Fruit fly (Drosophila melanogaster) whole organism, embryonic: ENCODE results near the gene CG34288.

Experiments
- CG11093 ChIP-seq: fragments of 200-800 bp; sonication (Bioruptor generic); IDR thresholded peaks from 3 replicates; pipeline ENCODE4 v1.3.6; 2022; ENCODE audit warnings: missing biosample characterization, missing genetic modification characterization
- CG11398 ChIP-seq: fragments of 200-800 bp; sonication (Bioruptor generic); optimal IDR thresholded peaks from 2 replicates; lab custom pipeline; 2016; ENCODE audit warnings: missing biosample characterization, missing genetic modification characterization
- CG13775 ChIP-seq: fragments of 200-800 bp; sonication (Bioruptor generic); optimal IDR thresholded peaks from 3 replicates; lab custom pipeline; 2017; ENCODE audit warnings: missing biosample characterization, mild to moderate bottlenecking, missing genetic modification characterization
- CG15601 ChIP-seq: fragments of 200-800 bp; sonication (Bioruptor generic); optimal IDR thresholded peaks from 3 replicates; lab custom pipeline; 2019; ENCODE audit warnings: missing biosample characterization, mild to moderate bottlenecking, missing genetic modification characterization, moderate library complexity
- CG1647 ChIP-seq: fragments of 200-800 bp; sonication (Bioruptor generic); optimal IDR thresholded peaks from 3 replicates; lab custom pipeline; 2016; ENCODE audit warnings: missing biosample characterization, missing genetic modification characterization
- CG17568 ChIP-seq: fragments of 200-800 bp; sonication (Bioruptor generic); optimal IDR thresholded peaks from 2 replicates; lab custom pipeline; 2018; ENCODE audit warnings: missing biosample characterization, mild to moderate bottlenecking, missing genetic modification characterization, moderate library complexity
- CG3065 ChIP-seq: fragments of 200-800 bp; sonication (Bioruptor generic); optimal IDR thresholded peaks from 2 replicates; lab custom pipeline; 2016; ENCODE audit warnings: missing biosample characterization, missing genetic modification characterization
- CG3995 ChIP-seq: fragments of 200-800 bp; sonication (Bioruptor generic); optimal IDR thresholded peaks from 3 replicates; lab custom pipeline; 2016; ENCODE audit warnings: missing biosample characterization, missing genetic modification characterization
- CG6654 ChIP-seq: fragments of 200-800 bp; sonication (Bioruptor generic); optimal IDR thresholded peaks from 2 replicates; lab custom pipeline; 2017; ENCODE audit warnings: missing biosample characterization, mild to moderate bottlenecking, missing genetic modification characterization
- CG6683 ChIP-seq: fragments of 200-800 bp; sonication (Bioruptor generic); optimal IDR thresholded peaks from 2 replicates; lab custom pipeline; 2017; ENCODE audit warnings: missing biosample characterization, mild to moderate bottlenecking, missing genetic modification characterization, missing genetic modification reagents
- CG9609 ChIP-seq: fragments of 200-800 bp; sonication (Bioruptor generic); optimal IDR thresholded peaks from 3 replicates; lab custom pipeline; 2016; ENCODE audit warnings: missing biosample characterization, missing genetic modification characterization
- CG9817 ChIP-seq: fragments of 200-800 bp; sonication (Bioruptor generic); optimal IDR thresholded peaks from 2 replicates; lab custom pipeline; 2018; ENCODE audit warnings: missing biosample characterization, mild to moderate bottlenecking, missing genetic modification characterization, moderate library complexity
- D19B ChIP-seq: fragments of 200-800 bp; sonication (Bioruptor generic); optimal IDR thresholded peaks from 2 replicates; lab custom pipeline; 2017; ENCODE audit warnings: missing biosample characterization, mild to moderate bottlenecking, missing genetic modification characterization
- E2f1 ChIP-seq: fragments of 200-800 bp; sonication (Bioruptor generic); IDR thresholded peaks from 2 replicates; pipeline ENCODE4 v1.3.6; 2022; ENCODE audit warnings: missing biosample characterization, missing genetic modification characterization
- HLH4C ChIP-seq: fragments of 200-800 bp; sonication (Bioruptor generic); IDR thresholded peaks from 3 replicates; pipeline ENCODE4 v1.3.6; 2022; ENCODE audit warnings: missing biosample characterization, missing genetic modification characterization; ENCODE audit not compliant: partially characterized antibody
- Lhr ChIP-seq: fragments of 200-800 bp; sonication (Bioruptor generic); optimal IDR thresholded peaks from 3 replicates; lab custom pipeline; 2017; ENCODE audit warnings: mild to moderate bottlenecking, missing biosample characterization, missing genetic modification reagents, missing genetic modification characterization
- Lpt ChIP-seq: fragments of >200 bp; optimal IDR thresholded peaks from 2 replicates; lab custom pipeline; 2018; ENCODE audit warnings: missing biosample characterization, missing genetic modification characterization
- MTF-1 ChIP-seq: fragments of 200-800 bp; sonication (Bioruptor generic); optimal IDR thresholded peaks from 2 replicates; lab custom pipeline; 2018; ENCODE audit warnings: missing biosample characterization, mild to moderate bottlenecking, missing genetic modification characterization, borderline replicate concordance
- Nf-YC ChIP-seq: fragments of 200-800 bp; optimal IDR thresholded peaks from 3 replicates; lab custom pipeline; 2019; ENCODE audit warnings: missing biosample characterization, mild to moderate bottlenecking, missing genetic modification characterization, moderate library complexity
- Sry-δ ChIP-seq: fragments of 200-800 bp; sonication (Bioruptor generic); optimal IDR thresholded peaks from 2 replicates; lab custom pipeline; 2016; ENCODE audit warnings: missing biosample characterization, missing genetic modification characterization
- YL-1 ChIP-seq: fragments of 200-800 bp; sonication (Bioruptor generic); optimal IDR thresholded peaks from 3 replicates; lab custom pipeline; 2017; ENCODE audit warnings: missing biosample characterization, mild to moderate bottlenecking, missing genetic modification characterization
- aop ChIP-seq: fragments of 200-800 bp; sonication (Bioruptor generic); IDR thresholded peaks from 2 replicates; pipeline ENCODE4 v1.3.6; 2022; ENCODE audit warnings: missing biosample characterization, missing genetic modification characterization
- bbx ChIP-seq: fragments of 200-800 bp; sonication (Bioruptor generic); IDR thresholded peaks from 2 replicates; pipeline ENCODE4 v1.3.6; 2022; ENCODE audit warnings: missing biosample characterization, missing genetic modification characterization; ENCODE audit not compliant: partially characterized antibody
- btn ChIP-seq: fragments of 200-800 bp; sonication (Bioruptor generic); optimal IDR thresholded peaks from 2 replicates; lab custom pipeline; 2016; ENCODE audit warnings: missing biosample characterization, missing genetic modification characterization
- cato ChIP-seq: fragments of 200-800 bp; sonication (Bioruptor generic); optimal IDR thresholded peaks from 2 replicates; lab custom pipeline; 2016; ENCODE audit warnings: missing biosample characterization, missing genetic modification characterization, borderline replicate concordance
- dan ChIP-seq: fragments of 200-800 bp; sonication (Bioruptor generic); IDR thresholded peaks from 2 replicates; pipeline ENCODE4 v1.3.6; 2022; ENCODE audit warnings: missing biosample characterization, missing genetic modification characterization
- dpn ChIP-seq, 2 experiments: fragments of 200-800 bp; sonication (Bioruptor generic); optimal IDR thresholded peaks; 3 replicates each; lab custom pipeline; 2016; ENCODE audit warnings: missing biosample characterization in 2 of 2, missing genetic modification characterization in 2 of 2
- ewg ChIP-seq: fragments of 200-800 bp; sonication (Bioruptor generic); optimal IDR thresholded peaks from 3 replicates; lab custom pipeline; 2017; ENCODE audit warnings: mild to moderate bottlenecking, missing biosample characterization, missing genetic modification reagents, missing genetic modification characterization
- fu2 ChIP-seq: fragments of 200-800 bp; sonication (Bioruptor generic); optimal IDR thresholded peaks from 2 replicates; lab custom pipeline; 2016; ENCODE audit warnings: missing biosample characterization, missing genetic modification characterization
- jumu ChIP-seq: fragments of 200-800 bp; sonication (Bioruptor generic); optimal IDR thresholded peaks from 3 replicates; lab custom pipeline; 2016; ENCODE audit warnings: missing biosample characterization, missing genetic modification characterization
- ken ChIP-seq: fragments of 200-800 bp; sonication (Bioruptor generic); IDR thresholded peaks from 3 replicates; pipeline ENCODE4 v1.3.6; 2022; ENCODE audit warnings: missing biosample characterization, missing genetic modification characterization
- lilli ChIP-seq: fragments of 200-800 bp; sonication (Bioruptor generic); optimal IDR thresholded peaks from 3 replicates; lab custom pipeline; 2016; ENCODE audit warnings: missing biosample characterization, missing genetic modification characterization
- mld ChIP-seq: fragments of 200-800 bp; sonication (Bioruptor generic); IDR thresholded peaks from 3 replicates; pipeline ENCODE4 v1.3.6; 2022; ENCODE audit warnings: missing biosample characterization, missing genetic modification characterization; ENCODE audit not compliant: partially characterized antibody
- nerfin-2 ChIP-seq: fragments of 200-800 bp; sonication (Bioruptor generic); IDR thresholded peaks from 2 replicates; pipeline ENCODE4 v1.3.6; 2022; ENCODE audit warnings: missing biosample characterization, missing genetic modification characterization; ENCODE audit not compliant: partially characterized antibody
- nmo ChIP-seq: fragments of 200-800 bp; sonication (Bioruptor generic); optimal IDR thresholded peaks from 2 replicates; lab custom pipeline; 2018; ENCODE audit warnings: missing biosample characterization, mild to moderate bottlenecking, missing genetic modification characterization, moderate library complexity
- odd ChIP-seq: fragments of 200-800 bp; sonication (Bioruptor generic); optimal IDR thresholded peaks from 2 replicates; lab custom pipeline; 2017; ENCODE audit warnings: missing biosample characterization, mild to moderate bottlenecking, missing genetic modification characterization
- org-1 ChIP-seq: fragments of 200-800 bp; sonication (Bioruptor generic); optimal IDR thresholded peaks from 2 replicates; lab custom pipeline; 2017; ENCODE audit warnings: missing biosample characterization, missing genetic modification characterization
- pnt ChIP-seq: fragments of 200-800 bp; sonication (Bioruptor generic); optimal IDR thresholded peaks from 3 replicates; lab custom pipeline; 2016; ENCODE audit warnings: missing biosample characterization, missing genetic modification characterization
- schlank ChIP-seq: fragments of 200-800 bp; sonication (Bioruptor generic); optimal IDR thresholded peaks from 2 replicates; lab custom pipeline; 2018; ENCODE audit warnings: missing biosample characterization, mild to moderate bottlenecking, missing genetic modification characterization
- scrt ChIP-seq: fragments of 200-800 bp; sonication (Bioruptor generic); optimal IDR thresholded peaks from 2 replicates; lab custom pipeline; 2018; ENCODE audit warnings: missing biosample characterization, mild to moderate bottlenecking, missing genetic modification characterization, moderate library complexity
- seq ChIP-seq: fragments of 200-800 bp; sonication (Bioruptor generic); IDR thresholded peaks from 2 replicates; pipeline ENCODE4 v1.3.6; 2022; ENCODE audit warnings: missing biosample characterization, missing genetic modification characterization
- sima ChIP-seq: fragments of 200-800 bp; sonication (Bioruptor generic); optimal IDR thresholded peaks from 2 replicates; lab custom pipeline; 2016; ENCODE audit warnings: missing biosample characterization, missing genetic modification characterization
- slou ChIP-seq: fragments of 200-800 bp; sonication (Bioruptor generic); optimal IDR thresholded peaks from 3 replicates; lab custom pipeline; 2016; ENCODE audit warnings: missing biosample characterization, missing genetic modification characterization
- stwl ChIP-seq: fragments of 200-800 bp; sonication (Bioruptor generic); optimal IDR thresholded peaks from 3 replicates; lab custom pipeline; 2018; ENCODE audit warnings: missing biosample characterization, mild to moderate bottlenecking, missing genetic modification characterization, moderate library complexity
- tup ChIP-seq: fragments of 200-800 bp; sonication (Bioruptor generic); optimal IDR thresholded peaks from 2 replicates; lab custom pipeline; 2016; ENCODE audit warnings: missing biosample characterization, mild to moderate bottlenecking, missing genetic modification characterization, moderate library complexity
- twi ChIP-seq: fragments of 200-800 bp; optimal IDR thresholded peaks from 2 replicates; lab custom pipeline; 2019; ENCODE audit warnings: missing biosample characterization, mild to moderate bottlenecking, missing genetic modification characterization, moderate library complexity
- unc-4 ChIP-seq: fragments of 200-800 bp; sonication (Bioruptor generic); IDR thresholded peaks from 2 replicates; pipeline ENCODE4 v1.3.6; 2022; ENCODE audit warnings: missing biosample characterization, missing genetic modification characterization; ENCODE audit not compliant: partially characterized antibody
- wdn ChIP-seq: fragments of 200-800 bp; sonication (Bioruptor generic); IDR thresholded peaks from 2 replicates; pipeline ENCODE4 v1.3.6; 2022; ENCODE audit warnings: missing biosample characterization, missing genetic modification characterization

Gene CG34288

dm6 chr3R:22410537-22411360 lies 36.3 kb downstream of the CG34288 start, which contains the start of the genes CG13850 and lqfR (continued):
- TF ChIP-seq CG1647 (GFP tag; lab: Kevin White, UChicago) (peak; percentile 64), CG11093 (GFP tag; lab: Robert Waterston, UW) (no peak), CG17568 (GFP tag; lab: Kevin White, UChicago) (no peak), lilli (GFP tag; lab: Kevin White, UChicago) (peak; percentile 84), CG13775 (GFP tag; lab: Kevin White, UChicago) (peak; percentile 84), fu2 (GFP tag; lab: Kevin White, UChicago) (peak; percentile 76), pnt (peak; percentile 61), seq (no peak), D19B (GFP tag; lab: Kevin White, UChicago) (peak; percentile 66), CG6683 (GFP tag; lab: Kevin White, UChicago) (peak; percentile 45), YL-1 (peak; percentile 71), mld (GFP tag; lab: Robert Waterston, UW) (no peak), MTF-1 (GFP tag; lab: Kevin White, UChicago) (no peak), ewg (GFP tag; lab: Kevin White, UChicago) (peak; percentile 65), aop (GFP tag; lab: Robert Waterston, UW) (no peak), slou (peak; percentile 47), wdn (GFP tag; lab: Robert Waterston, UW) (no peak; the same call in 1 of the 2 replicates), bbx (0 out of 2 replicates have a peak, but pooled peaks have one; percentile 6), jumu (GFP tag; lab: Kevin White, UChicago) (peak; percentile 81), CG9817 (tag; lab: Kevin White, UChicago) (peak; percentile 79), odd (GFP tag; lab: Kevin White, UChicago) (peak; percentile 68), scrt (GFP tag; lab: Kevin White, UChicago) (no peak), nerfin-2 (GFP tag; lab: Robert Waterston, UW) (no peak), stwl (tag; lab: Kevin White, UChicago) (peak; percentile 66), CG11398 (GFP tag; lab: Kevin White, UChicago) (peak; percentile 48), cato (GFP tag; lab: Kevin White, UChicago) (peak; percentile 58), Nf-YC (tag; lab: Kevin White, UChicago) (no peak), HLH4C (GFP tag; lab: Robert Waterston, UW) (no peak), org-1 (peak; percentile 45), tup (GFP tag; lab: Kevin White, UChicago) (peak; percentile 48), Lhr (GFP tag; lab: Kevin White, UChicago) (peak; percentile 53), CG3995 (peak; percentile 69), dan (GFP tag; lab: Robert Waterston, UW) (no peak), nmo (peak; percentile 87), btn (GFP tag; lab: Kevin White, UChicago) (no peak), CG6654 (peak; percentile 40), dpn (GFP tag; optimal IDR thresholded peaks at IDR 0.05; lab: Kevin White, UChicago) (peak; percentile 84 to 88), Lpt (no peak), ken (peak; percentile 45; the same call in 1 of the 3 replicates), E2f1 (0 out of 2 replicates have a peak, but pooled peaks have one; percentile 17), CG9609 (peak; percentile 81), Sry-δ (GFP tag; lab: Kevin White, UChicago) (peak; percentile 50), twi (tag; lab: Kevin White, UChicago) (peak; percentile 57), sima (GFP tag; lab: Kevin White, UChicago) (no peak), unc-4 (no peak), schlank (tag; lab: Kevin White, UChicago) (peak; percentile 35), CG3065 (GFP tag; lab: Kevin White, UChicago) (peak; percentile 21), CG15601 (tag; lab: Kevin White, UChicago) (peak; percentile 49)
